Worm (Caenorhabditis elegans) whole organism, L4 larva: ENCODE results near the gene T10C6.10.

Experiments
- F37D6.2 ChIP-seq: sonication (generic microtip); optimal IDR thresholded peaks from 2 replicates; lab custom pipeline; 2016; ENCODE audit warnings: mild to moderate bottlenecking, missing genetic modification characterization, missing compliant biosample characterization
- F49E8.2 ChIP-seq: sonication (generic microtip); optimal IDR thresholded peaks from 2 replicates; lab custom pipeline; 2016; ENCODE audit warnings: missing compliant biosample characterization, mild to moderate bottlenecking, missing genetic modification characterization, borderline replicate concordance
- T20F7.1 ChIP-seq: fragments of 200-800 bp; sonication (Bioruptor generic); optimal IDR thresholded peaks from 2 replicates; lab custom pipeline; 2018; ENCODE audit warnings: mild to moderate bottlenecking, missing genetic modification characterization, missing compliant biosample characterization
- T26A8.4 ChIP-seq: fragments of 200-800 bp; sonication (Bioruptor generic); IDR thresholded peaks from 2 replicates; pipeline ENCODE4 v1.3.6; 2022; ENCODE audit warnings: missing genetic modification characterization, missing compliant biosample characterization
- Y75B8A.6 ChIP-seq: fragments of 200-800 bp; sonication (Bioruptor generic); IDR thresholded peaks from 2 replicates; pipeline ENCODE4 v1.3.6; 2022; ENCODE audit warnings: missing genetic modification reagents, missing genetic modification characterization, missing compliant biosample characterization
- aha-1 ChIP-seq: fragments of 150-350 bp; peaks from one replicate; lab custom pipeline; 2014; ENCODE audit warnings: missing biosample characterization, missing genetic modification characterization
- ceh-32 ChIP-seq: sonication (generic microtip); optimal IDR thresholded peaks from 2 replicates; lab custom pipeline; 2016; ENCODE audit warnings: mild to moderate bottlenecking, missing genetic modification characterization, missing compliant biosample characterization; ENCODE audit not compliant: poor library complexity
- daf-16 ChIP-seq, 3 experiments: sonication (generic microtip); optimal IDR thresholded peaks; 2 replicates each; lab custom pipeline; 2016 to 2017; ENCODE audit warnings: missing genetic modification characterization in 3 of 3, missing genetic modification reagents in 3 of 3, mild to moderate bottlenecking in 2 of 3, missing compliant biosample characterization in 2 of 3, missing biosample characterization in 1 of 3, moderate library complexity in 1 of 3
- dve-1 ChIP-seq: sonication (generic microtip); optimal IDR thresholded peaks from 2 replicates; lab custom pipeline; 2017; ENCODE audit warnings: antibody characterized with exemption, mild to moderate bottlenecking, missing genetic modification characterization, missing compliant biosample characterization; ENCODE audit not compliant: insufficient read depth
- egl-27 ChIP-seq: sonication (generic microtip); optimal IDR thresholded peaks from 3 replicates; lab custom pipeline; 2017; ENCODE audit warnings: missing biosample characterization, missing genetic modification reagents, missing genetic modification characterization
- egl-43 ChIP-seq: fragments of 200-800 bp; sonication (Bioruptor generic); IDR thresholded peaks from 2 replicates; pipeline ENCODE4 v1.3.6; 2022; ENCODE audit warnings: missing genetic modification reagents, missing genetic modification characterization, missing compliant biosample characterization
- fkh-10 ChIP-seq: fragments of 150-350 bp; optimal IDR thresholded peaks from 2 replicates; lab custom pipeline; 2014; ENCODE audit warnings: missing biosample characterization, missing genetic modification reagents, missing genetic modification characterization
- fos-1 ChIP-seq: fragments of 150-350 bp; optimal IDR thresholded peaks from 2 replicates; lab custom pipeline; 2014; ENCODE audit warnings: missing biosample characterization, missing genetic modification characterization
- hlh-30 ChIP-seq: sonication (generic microtip); optimal IDR thresholded peaks from 2 replicates; lab custom pipeline; 2017; ENCODE audit warnings: antibody characterized with exemption, mild to moderate bottlenecking, missing genetic modification characterization, missing compliant biosample characterization; ENCODE audit not compliant: insufficient read depth
- hmg-1.1 ChIP-seq: fragments of 200-800 bp; sonication (Bioruptor generic); IDR thresholded peaks from 2 replicates; pipeline ENCODE4 v1.3.6; 2022; ENCODE audit warnings: missing genetic modification reagents, missing genetic modification characterization, missing compliant biosample characterization
- lim-7 ChIP-seq: fragments of 200-800 bp; sonication (Bioruptor generic); IDR thresholded peaks from 2 replicates; pipeline ENCODE4 v1.3.6; 2022; ENCODE audit warnings: missing genetic modification characterization, missing compliant biosample characterization
- lin-13 ChIP-seq: fragments of 150-350 bp; optimal IDR thresholded peaks from 2 replicates; lab custom pipeline; 2014; ENCODE audit warnings: missing biosample characterization, missing genetic modification reagents, missing genetic modification characterization
- lin-15B ChIP-seq: fragments of 150-350 bp; sonication (generic microtip); optimal IDR thresholded peaks from 3 replicates; lab custom pipeline; 2014; ENCODE audit warnings: missing biosample characterization, missing genetic modification characterization
- lin-39 ChIP-seq: fragments of 150-350 bp; optimal IDR thresholded peaks from 2 replicates; lab custom pipeline; 2014; ENCODE audit warnings: missing biosample characterization, missing genetic modification reagents, missing genetic modification characterization
- lir-3 ChIP-seq: sonication (generic microtip); optimal IDR thresholded peaks from 2 replicates; lab custom pipeline; 2016; ENCODE audit warnings: mild to moderate bottlenecking, missing genetic modification characterization, missing compliant biosample characterization
- madf-5 ChIP-seq, 2 experiments: fragments of 200-800 bp; sonication (Bioruptor generic); IDR thresholded peaks; 2 replicates each; pipeline ENCODE4 v1.3.6; 2022; ENCODE audit warnings: missing compliant biosample characterization in 2 of 2, missing genetic modification characterization in 2 of 2
- mdl-1 ChIP-seq, 2 experiments: fragments of 150-350 bp in 1 of 2; sonication (generic microtip) in 1 of 2; optimal IDR thresholded peaks; 2 replicates each; lab custom pipeline; 2014 to 2017; ENCODE audit warnings: missing biosample characterization in 2 of 2, missing genetic modification characterization in 2 of 2
- mes-2 ChIP-seq: sonication (generic microtip); optimal IDR thresholded peaks from 2 replicates; lab custom pipeline; 2016; ENCODE audit warnings: missing genotype, mild to moderate bottlenecking, missing genetic modification characterization, missing compliant biosample characterization; ENCODE audit not compliant: poor library complexity, severe bottlenecking
- mxl-2 ChIP-seq: fragments of 200-800 bp; sonication (Bioruptor generic); conservative IDR thresholded peaks from 2 replicates; pipeline ENCODE4 v1.3.6; 2022; ENCODE audit warnings: missing genetic modification reagents, missing genetic modification characterization, missing compliant biosample characterization
- mxl-3 ChIP-seq: fragments of 200-800 bp; sonication (Bioruptor generic); optimal IDR thresholded peaks from 2 replicates; lab custom pipeline; 2018; ENCODE audit warnings: mild to moderate bottlenecking, missing genetic modification characterization, missing compliant biosample characterization
- nhr-41 ChIP-seq: fragments of 200-800 bp; sonication (Bioruptor generic); IDR thresholded peaks from 2 replicates; pipeline ENCODE4 v1.3.6; 2022; ENCODE audit warnings: missing genetic modification reagents, missing genetic modification characterization, missing compliant biosample characterization
- pqm-1 ChIP-seq: sonication (generic microtip); optimal IDR thresholded peaks from 2 replicates; lab custom pipeline; 2017; ENCODE audit warnings: missing biosample characterization, missing genetic modification characterization
- saeg-2 ChIP-seq: fragments of 200-800 bp; sonication (Bioruptor generic); IDR thresholded peaks from 2 replicates; pipeline ENCODE4 v1.3.6; 2022; ENCODE audit warnings: missing genetic modification reagents, missing genetic modification characterization, missing compliant biosample characterization
- sdz-12 ChIP-seq: fragments of 200-800 bp; sonication (Bioruptor generic); optimal IDR thresholded peaks from 2 replicates; lab custom pipeline; 2018; ENCODE audit warnings: mild to moderate bottlenecking, missing genetic modification characterization, missing compliant biosample characterization
- snpc-1.2 ChIP-seq: fragments of 200-800 bp; sonication (Bioruptor generic); IDR thresholded peaks from 2 replicates; pipeline ENCODE4 v1.3.6; 2022; ENCODE audit warnings: missing genetic modification reagents, missing genetic modification characterization, missing compliant biosample characterization
- unc-130 ChIP-seq: sonication (generic microtip); optimal IDR thresholded peaks from 2 replicates; lab custom pipeline; 2016; ENCODE audit warnings: missing genetic modification reagents, missing genetic modification characterization, missing compliant biosample characterization
- unc-39 ChIP-seq: sonication (generic microtip); optimal IDR thresholded peaks from 2 replicates; lab custom pipeline; 2017; ENCODE audit warnings: missing biosample characterization, missing genetic modification characterization
- unc-62 ChIP-seq, 3 experiments: fragments of 150-350 bp in 1 of 3; sonication (generic microtip); optimal IDR thresholded peaks in 2 of 3; peaks in 1 of 3; 1 replicate in 1 of 3; 2 replicates in 2 of 3; lab custom pipeline; 2014 to 2017; ENCODE audit warnings: missing biosample characterization in 3 of 3, missing genetic modification characterization in 3 of 3, missing genetic modification reagents in 3 of 3, missing genotype in 1 of 3
- zfp-2 ChIP-seq: sonication (generic microtip); optimal IDR thresholded peaks from 2 replicates; lab custom pipeline; 2016; ENCODE audit warnings: mild to moderate bottlenecking, missing genetic modification characterization, missing compliant biosample characterization
- zip-11 ChIP-seq: fragments of 200-800 bp; sonication (Bioruptor generic); IDR thresholded peaks from 2 replicates; pipeline ENCODE4 v1.3.6; 2022; ENCODE audit warnings: missing genetic modification characterization, missing compliant biosample characterization
- ztf-11 ChIP-seq: fragments of 150-350 bp; optimal IDR thresholded peaks from 2 replicates; lab custom pipeline; 2014; ENCODE audit warnings: missing biosample characterization, missing genetic modification characterization
- ztf-7 ChIP-seq: fragments of 150-350 bp; optimal IDR thresholded peaks from 2 replicates; lab custom pipeline; 2014; ENCODE audit warnings: missing biosample characterization, missing genetic modification characterization

The T10C6.10 gene

ce11 chrV:16057010-16057463, 20.8 kb downstream of the T10C6.10 start, which contains the start of gene F14H3.5:
TSS of gene F14H3.5 (minus strand) at chrV:16057060.
- TF ChIP-seq T20F7.1 (no peak), zip-11 (GFP tag; lab: Robert Waterston, UW) (no peak), Y75B8A.6 (no peak), fos-1 (no peak), lim-7 (GFP tag; lab: Robert Waterston, UW) (no peak), madf-5 (GFP tag; IDR thresholded peaks at IDR 0.05; lab: Robert Waterston, UW) (no peak), hmg-1.1 (GFP tag; lab: Robert Waterston, UW) (no peak), saeg-2 (GFP tag; lab: Robert Waterston, UW) (no peak), daf-16 (GFP tag; optimal IDR thresholded peaks at IDR 0.05; lab: Kevin White, UChicago) (no peak), daf-16 (tag; optimal IDR thresholded peaks at IDR 0.05; lab: Kevin White, UChicago) (no peak), ztf-7 (tag; lab: Kevin White, UChicago) (no peak), fkh-10 (no peak)

ce11 chrV:16058872-16059271, 22.7 kb downstream of the T10C6.10 start, which contains the start of gene F14H3.6:
TSS of gene F14H3.6 (minus strand) at chrV:16058893.
- TF ChIP-seq F49E8.2 (tag; lab: Kevin White, UChicago) (no peak), lir-3 (tag; lab: Kevin White, UChicago) (no peak), madf-5 (GFP tag; IDR thresholded peaks at IDR 0.05; lab: Robert Waterston, UW) (no peak), nhr-41 (no peak), aha-1 (tag; lab: Kevin White, UChicago) (no peak), sdz-12 (GFP tag; lab: Kevin White, UChicago) (no peak), egl-43 (GFP tag; lab: Robert Waterston, UW) (no peak), F37D6.2 (tag; lab: Kevin White, UChicago) (no peak), hlh-30 (tag; lab: Kevin White, UChicago) (no peak), dve-1 (tag; lab: Kevin White, UChicago) (no peak), unc-62 (GFP tag; optimal IDR thresholded peaks at IDR 0.05 in 1 of 2; lab: Kevin White, UChicago) (no peak), unc-62 (tag; optimal IDR thresholded peaks at IDR 0.05; lab: Kevin White, UChicago) (no peak), pqm-1 (tag; lab: Kevin White, UChicago) (no peak), mxl-3 (no peak), T26A8.4 (GFP tag; lab: Robert Waterston, UW) (no peak), mdl-1 (tag; optimal IDR thresholded peaks at IDR 0.05; lab: Kevin White, UChicago) (no peak), mes-2 (tag; lab: Kevin White, UChicago) (no peak), zfp-2 (tag; lab: Kevin White, UChicago) (no peak), lin-15B (tag; lab: Kevin White, UChicago) (no peak), ztf-11 (no peak)
- TF ChIP-seq, all 104 proteins: peak for 0

- TF ChIP-seq unc-130 (GFP tag; lab: Kevin White, UChicago) = no peak
- no peak for TF ChIP-seq snpc-1.2
- no peak for TF ChIP-seq ceh-32 (tag; lab: Kevin White, UChicago)
- no peak for TF ChIP-seq lin-13 (GFP tag; lab: Kevin White, UChicago)
- no peak for TF ChIP-seq unc-39 (tag; lab: Kevin White, UChicago)
- no peak for TF ChIP-seq egl-27 (tag; lab: Kevin White, UChicago)
- no peak for TF ChIP-seq mxl-2 (GFP tag; lab: Robert Waterston, UW)
- no peak for TF ChIP-seq madf-5 (GFP tag; IDR thresholded peaks at IDR 0.05; lab: Robert Waterston, UW)
- TF ChIP-seq lin-39 (tag; lab: Kevin White, UChicago) = no peak
These were observed 23.9 kb downstream of the T10C6.10 start, which contains the start of gene F14H3.15 for ce11 chrV:16060135-16060534. TSS of gene F14H3.15 (minus strand) at chrV:16060235.
